Worm (Caenorhabditis elegans): ENCODE measurements around the gene fcho-1.

Gene fcho-1

DNA sequence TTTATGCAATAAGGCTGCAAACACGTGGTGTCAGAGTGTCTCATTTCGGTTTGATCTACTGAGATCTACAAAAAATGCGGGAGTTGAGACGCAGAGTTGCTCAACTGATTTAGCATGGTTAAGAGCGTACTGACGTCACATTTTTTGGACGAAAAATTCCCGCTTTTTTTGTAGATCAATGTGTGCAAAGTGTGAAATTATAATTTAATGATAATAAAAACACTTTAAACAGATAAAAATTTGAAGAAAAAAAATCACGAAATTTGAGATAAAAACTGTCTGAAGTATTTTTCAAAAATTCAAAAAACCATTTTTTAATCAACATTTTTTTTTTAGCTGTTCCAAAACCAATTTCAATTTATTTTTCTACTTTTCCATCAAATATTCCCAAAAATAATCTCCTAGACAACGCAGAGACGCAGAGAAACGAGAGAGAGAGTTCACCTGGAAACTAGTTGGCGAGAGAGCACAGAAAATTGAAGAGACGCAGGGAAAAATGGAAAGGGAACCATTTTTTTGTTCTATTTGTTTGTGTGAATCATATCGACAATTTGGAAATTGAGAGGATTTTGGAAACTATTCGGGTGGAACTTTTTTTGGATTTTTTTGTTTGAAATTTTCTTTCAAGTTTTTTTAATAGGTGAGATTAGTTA, 13.1 kb upstream of the fcho-1 start (continued):
- no peak for TF ChIP-seq fkh-10 (GFP tag; optimal IDR thresholded peaks at IDR 0.05)
- TF ChIP-seq nhr-11 (tag; optimal IDR thresholded peaks at IDR 0.05): no peak
- no peak for TF ChIP-seq unc-86 (tag; optimal IDR thresholded peaks at IDR 0.05)
- no peak for TF ChIP-seq C34B4.2 (tag; optimal IDR thresholded peaks at IDR 0.05)
- peak; percentile 12 for TF ChIP-seq fos-1 (tag; optimal IDR thresholded peaks at IDR 0.05)
- no peak for TF ChIP-seq jun-1 (tag; optimal IDR thresholded peaks at IDR 0.05)
- TF ChIP-seq blmp-1 (tag; optimal IDR thresholded peaks at IDR 0.05): no peak
- peak; percentile 14 for TF ChIP-seq mep-1 (tag; optimal IDR thresholded peaks at IDR 0.05)
- no peak for TF ChIP-seq nhr-85 (tag)
- no peak for TF ChIP-seq zag-1 (tag; optimal IDR thresholded peaks at IDR 0.05)
- no peak for TF ChIP-seq elt-3 (tag; optimal IDR thresholded peaks at IDR 0.05)
- peak; percentile 1 for TF ChIP-seq nhr-71 (tag; optimal IDR thresholded peaks at IDR 0.05)
- TF ChIP-seq alr-1 (tag; optimal IDR thresholded peaks at IDR 0.05; ENCODE audit: borderline replicate concordance): no peak
- no peak for TF ChIP-seq irx-1 (tag; optimal IDR thresholded peaks at IDR 0.05)
- TF ChIP-seq swsn-7 (tag; optimal IDR thresholded peaks at IDR 0.05): peak; percentile 23
- no peak for TF ChIP-seq ceh-82 (tag; optimal IDR thresholded peaks at IDR 0.05)
- TF ChIP-seq nhr-47 (tag; optimal IDR thresholded peaks at IDR 0.05): no peak
- TF ChIP-seq lir-3 (tag; optimal IDR thresholded peaks at IDR 0.05; ENCODE audit: poor library complexity): no peak
- TF ChIP-seq lin-14 (GFP tag; optimal IDR thresholded peaks at IDR 0.05): peak; percentile 51
- peak in 1 of 2 experiments; percentile 15 for TF ChIP-seq lsy-2 (tag; optimal IDR thresholded peaks at IDR 0.05)
- no peak for TF ChIP-seq aha-1 (tag; optimal IDR thresholded peaks at IDR 0.05)

DNA sequence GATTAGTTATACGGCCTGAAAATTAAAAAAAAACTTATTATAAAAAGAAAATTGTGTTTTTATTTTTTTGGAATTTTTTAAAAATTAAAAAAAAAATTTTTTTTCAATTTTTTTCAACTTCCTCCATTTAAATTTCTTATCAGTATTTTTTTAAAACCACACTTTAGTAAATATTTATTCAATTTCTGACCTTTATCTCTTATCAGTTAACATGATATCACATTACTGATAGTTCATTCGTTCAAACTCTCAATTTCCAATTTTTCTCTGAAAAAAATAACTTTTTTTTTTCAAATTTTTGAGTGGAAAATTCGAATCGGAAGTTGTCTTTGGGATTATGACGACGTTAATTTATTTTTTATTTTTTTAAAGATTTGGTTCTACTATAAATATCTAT, 12.6 kb upstream of the fcho-1 start:
- peak; percentile 5 for TF ChIP-seq nhr-85 (tag)
- TF ChIP-seq aly-2 (tag; optimal IDR thresholded peaks at IDR 0.05): no peak
- peak; percentile 46 for TF ChIP-seq elt-2 (tag; optimal IDR thresholded peaks at IDR 0.05)

DNA sequence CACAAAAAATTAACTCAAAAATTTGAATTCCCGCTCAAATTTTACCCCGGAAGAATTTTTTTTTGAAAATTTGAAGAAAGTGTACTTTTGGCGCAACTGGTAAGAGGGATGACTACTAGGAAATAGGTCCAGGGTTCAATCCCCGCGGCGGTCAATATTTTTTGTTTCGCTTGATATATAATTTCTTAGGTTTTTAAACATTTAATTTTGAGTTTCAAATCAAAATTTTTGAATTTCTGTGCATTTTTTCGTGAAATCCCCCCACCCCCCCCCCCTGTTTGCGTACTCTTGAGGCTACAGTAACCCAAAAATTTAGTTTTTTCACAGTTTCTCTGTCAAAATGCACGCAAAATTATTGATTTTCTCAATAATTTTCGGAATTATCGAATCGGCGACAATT, 12.1 kb upstream of the fcho-1 start, which contains the start of gene Y57G7A.1:
TSS of gene Y57G7A.1 (plus strand) at position 301 of the 400 bp plus-strand sequence.
- TF ChIP-seq unc-98 (GFP tag; IDR thresholded peaks at IDR 0.05) (no peak), efl-3 (GFP tag; optimal IDR thresholded peaks at IDR 0.05) (no peak), nhr-77 (tag; optimal IDR thresholded peaks at IDR 0.05) (no peak), egl-13 (tag; optimal IDR thresholded peaks at IDR 0.05) (no peak), C34B4.2 (tag; optimal IDR thresholded peaks at IDR 0.05) (no peak), nhr-71 (tag; optimal IDR thresholded peaks at IDR 0.05) (no peak), fkh-10 (GFP tag; optimal IDR thresholded peaks at IDR 0.05) (no peak), tlp-1 (tag; optimal IDR thresholded peaks at IDR 0.05) (no peak), sup-37 (GFP tag; optimal IDR thresholded peaks at IDR 0.05) (no peak), zag-1 (tag; optimal IDR thresholded peaks at IDR 0.05) (no peak), fkh-4 (tag; optimal IDR thresholded peaks at IDR 0.05; ENCODE audit: borderline replicate concordance) (no peak), blmp-1 (tag; optimal IDR thresholded peaks at IDR 0.05) (no peak), dsc-1 (tag; optimal IDR thresholded peaks at IDR 0.05) (no peak), nhr-28 (tag; optimal IDR thresholded peaks at IDR 0.05) (no peak), ceh-63 (GFP tag; optimal IDR thresholded peaks at IDR 0.05) (no peak), lir-3 (tag; optimal IDR thresholded peaks at IDR 0.05; ENCODE audit: poor library complexity) (no peak), pag-3 (tag; optimal IDR thresholded peaks at IDR 0.05; ENCODE audit: borderline replicate concordance, insufficient read depth) (no peak), lin-35 (GFP tag; optimal IDR thresholded peaks at IDR 0.05) (no peak)

DNA sequence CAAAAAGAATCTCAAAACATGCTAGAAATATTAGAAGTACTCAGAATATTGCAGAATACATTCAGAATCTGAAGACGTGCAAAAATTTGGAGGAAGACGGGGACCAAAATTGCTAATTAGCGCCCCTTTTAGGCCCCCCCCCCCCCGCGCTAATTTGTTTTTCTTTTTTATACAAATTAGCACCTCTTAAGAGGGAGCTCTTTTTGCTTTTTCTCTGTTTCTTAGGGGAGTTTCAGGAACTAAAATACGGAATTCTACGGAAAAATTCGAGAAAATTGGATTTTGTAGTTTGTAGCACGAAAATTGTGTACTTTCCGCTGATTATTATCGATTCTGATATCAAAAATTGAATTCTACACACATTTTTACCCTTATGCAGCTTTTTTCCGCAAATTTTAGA, 8.8 kb upstream of the fcho-1 start, which contains the start of gene glb-31:
TSS of gene glb-31 (minus strand) at position 101 of the 400 bp plus-strand sequence.
- TF ChIP-seq nhr-28 (tag; optimal IDR thresholded peaks at IDR 0.05) (no peak), elt-2 (tag; optimal IDR thresholded peaks at IDR 0.05) (no peak), lin-14 (GFP tag; optimal IDR thresholded peaks at IDR 0.05) (no peak), unc-62 (GFP tag; optimal IDR thresholded peaks at IDR 0.05) (no peak), ceh-63 (GFP tag; optimal IDR thresholded peaks at IDR 0.05) (no peak), hpl-2 (GFP tag; optimal IDR thresholded peaks at IDR 0.05) (no peak), hlh-17 (GFP tag; optimal IDR thresholded peaks at IDR 0.05; ENCODE audit: borderline replicate concordance) (no peak), lin-39 (tag; optimal IDR thresholded peaks at IDR 0.05) (no peak), dsc-1 (tag; optimal IDR thresholded peaks at IDR 0.05) (no peak), ceh-82 (tag; optimal IDR thresholded peaks at IDR 0.05) (no peak), xbp-1 (tag; optimal IDR thresholded peaks at IDR 0.05) (no peak), sup-37 (GFP tag; optimal IDR thresholded peaks at IDR 0.05) (no peak), blmp-1 (tag; optimal IDR thresholded peaks at IDR 0.05) (no peak), unc-130 (tag; optimal IDR thresholded peaks at IDR 0.05) (no peak), nhr-71 (tag; optimal IDR thresholded peaks at IDR 0.05) (no peak), irx-1 (tag; optimal IDR thresholded peaks at IDR 0.05) (no peak), nhr-76 (tag; optimal IDR thresholded peaks at IDR 0.05) (no peak), C34B4.2 (tag; optimal IDR thresholded peaks at IDR 0.05) (no peak)

All from whole organism, L1 larva.